Worm (Caenorhabditis elegans) whole organism, L3 larva: Measurements from ENCODE around the gene F52C9.5.

Experiments
- R02D3.7 ChIP-seq: fragments of 150-350 bp; optimal IDR thresholded peaks from 2 replicates; lab custom pipeline; 2014; ENCODE audit warnings: missing biosample characterization, missing genetic modification characterization
- ZK546.5 ChIP-seq: sonication (generic microtip); optimal IDR thresholded peaks from 2 replicates; lab custom pipeline; 2017; ENCODE audit warnings: missing biosample characterization, missing genetic modification characterization
- ceh-28 ChIP-seq: fragments of 150-350 bp; optimal IDR thresholded peaks from 2 replicates; lab custom pipeline; 2014; ENCODE audit warnings: missing biosample characterization, missing genetic modification reagents, missing genetic modification characterization
- ceh-82 ChIP-seq: fragments of 150-350 bp; optimal IDR thresholded peaks from 2 replicates; lab custom pipeline; 2014; ENCODE audit warnings: missing biosample characterization, missing genetic modification characterization
- egl-27 ChIP-seq: sonication (generic microtip); optimal IDR thresholded peaks from 4 replicates; lab custom pipeline; 2017; ENCODE audit warnings: missing biosample characterization, missing genetic modification reagents, missing genetic modification characterization
- egl-5 ChIP-seq: fragments of 150-350 bp; optimal IDR thresholded peaks from 2 replicates; lab custom pipeline; 2017; ENCODE audit warnings: missing biosample characterization, missing genetic modification reagents, missing genetic modification characterization, inconsistent platforms
- elt-1 ChIP-seq: fragments of 150-350 bp; optimal IDR thresholded peaks from 2 replicates; lab custom pipeline; 2014; ENCODE audit warnings: missing biosample characterization, missing genetic modification characterization
- elt-2 ChIP-seq: sonication (generic microtip); optimal IDR thresholded peaks from 2 replicates; lab custom pipeline; 2016; ENCODE audit warnings: missing genetic modification reagents, mild to moderate bottlenecking, missing genetic modification characterization, missing compliant biosample characterization
- fkh-10 ChIP-seq: sonication (generic microtip); optimal IDR thresholded peaks from 2 replicates; lab custom pipeline; 2017; ENCODE audit warnings: missing biosample characterization, missing genetic modification reagents, missing genetic modification characterization
- fkh-2 ChIP-seq: fragments of 150-350 bp; optimal IDR thresholded peaks from 2 replicates; lab custom pipeline; 2014; ENCODE audit warnings: missing biosample characterization, missing genetic modification reagents, missing genetic modification characterization
- hmg-11 ChIP-seq: sonication (generic microtip); optimal IDR thresholded peaks from 2 replicates; lab custom pipeline; 2016; ENCODE audit warnings: missing genetic modification characterization, missing compliant biosample characterization
- jun-1 ChIP-seq: fragments of 150-350 bp; optimal IDR thresholded peaks from 2 replicates; lab custom pipeline; 2014; ENCODE audit warnings: missing biosample characterization, missing genetic modification reagents, missing genetic modification characterization
- lin-15B ChIP-seq: fragments of 150-350 bp; optimal IDR thresholded peaks from 2 replicates; lab custom pipeline; 2014; ENCODE audit warnings: missing biosample characterization, missing genetic modification characterization
- lin-39 ChIP-seq: fragments of 150-350 bp; optimal IDR thresholded peaks from 2 replicates; lab custom pipeline; 2018; ENCODE audit warnings: missing biosample characterization, missing genetic modification reagents, missing genetic modification characterization
- lsy-12 ChIP-seq: sonication (generic microtip); optimal IDR thresholded peaks from 2 replicates; lab custom pipeline; 2016; ENCODE audit warnings: mild to moderate bottlenecking, missing genetic modification characterization, missing compliant biosample characterization
- mdl-1 ChIP-seq: fragments of 150-350 bp; optimal IDR thresholded peaks from 2 replicates; lab custom pipeline; 2014; ENCODE audit warnings: missing biosample characterization, missing genetic modification characterization
- mml-1 ChIP-seq: fragments of 150-350 bp; sonication (generic microtip); optimal IDR thresholded peaks from 3 replicates; lab custom pipeline; 2014; ENCODE audit warnings: missing biosample characterization, missing genetic modification characterization
- nfya-1 ChIP-seq: sonication (generic microtip); optimal IDR thresholded peaks from 2 replicates; lab custom pipeline; 2017; ENCODE audit warnings: missing genetic modification characterization, mild to moderate bottlenecking, missing compliant biosample characterization, antibody characterized with exemption, moderate library complexity; ENCODE audit not compliant: insufficient read depth
- nhr-11 ChIP-seq: fragments of 150-350 bp; optimal IDR thresholded peaks from 2 replicates; lab custom pipeline; 2014; ENCODE audit warnings: missing biosample characterization, missing genetic modification characterization
- nhr-23 ChIP-seq: fragments of 150-350 bp; optimal IDR thresholded peaks from 2 replicates; lab custom pipeline; 2014; ENCODE audit warnings: missing biosample characterization, missing genetic modification reagents, missing genetic modification characterization
- nhr-237 ChIP-seq: fragments of 150-350 bp; optimal IDR thresholded peaks from 2 replicates; lab custom pipeline; 2014; ENCODE audit warnings: missing biosample characterization, missing genetic modification characterization
- nhr-25 ChIP-seq: sonication (generic microtip); optimal IDR thresholded peaks from 2 replicates; lab custom pipeline; 2017; ENCODE audit warnings: missing biosample characterization, missing genetic modification characterization
- nhr-28 ChIP-seq: fragments of 150-350 bp; optimal IDR thresholded peaks from 2 replicates; lab custom pipeline; 2014; ENCODE audit warnings: missing biosample characterization, missing genetic modification characterization
- nhr-43 ChIP-seq: sonication (generic microtip); optimal IDR thresholded peaks from 2 replicates; lab custom pipeline; 2016; ENCODE audit warnings: mild to moderate bottlenecking, missing genetic modification characterization, missing compliant biosample characterization; ENCODE audit not compliant: poor library complexity, severe bottlenecking
- nhr-67 ChIP-seq: fragments of 150-350 bp; optimal IDR thresholded peaks from 2 replicates; lab custom pipeline; 2014; ENCODE audit warnings: missing biosample characterization, missing genetic modification characterization
- nhr-76 ChIP-seq: fragments of 150-350 bp; sonication (generic microtip); optimal IDR thresholded peaks from 5 replicates; lab custom pipeline; 2014; ENCODE audit warnings: missing biosample characterization, missing genetic modification characterization
- pha-4 ChIP-seq: fragments of 150-350 bp; optimal IDR thresholded peaks from 2 replicates; lab custom pipeline; 2014; ENCODE audit warnings: missing biosample characterization, missing genetic modification reagents, missing genetic modification characterization
- pqm-1 ChIP-seq: fragments of 150-350 bp; optimal IDR thresholded peaks from 2 replicates; lab custom pipeline; 2017; ENCODE audit warnings: missing biosample characterization, missing genetic modification characterization, inconsistent platforms
- sea-2 ChIP-seq: fragments of 150-350 bp; sonication (generic microtip); optimal IDR thresholded peaks from 4 replicates; lab custom pipeline; 2014; ENCODE audit warnings: missing biosample characterization, missing genetic modification reagents, missing genetic modification characterization
- snpc-4 ChIP-seq: fragments of 150-350 bp; optimal IDR thresholded peaks from 2 replicates; lab custom pipeline; 2014; ENCODE audit warnings: missing biosample characterization, missing genetic modification characterization
- tbx-2 ChIP-seq: sonication (generic microtip); optimal IDR thresholded peaks from 2 replicates; lab custom pipeline; 2016; ENCODE audit warnings: mild to moderate bottlenecking, missing genetic modification characterization, missing compliant biosample characterization
- unc-39 ChIP-seq: sonication (generic microtip); optimal IDR thresholded peaks from 4 replicates; lab custom pipeline; 2017; ENCODE audit warnings: missing biosample characterization, missing genetic modification characterization
- unc-62 ChIP-seq: fragments of 150-350 bp; sonication (generic microtip); optimal IDR thresholded peaks from 4 replicates; lab custom pipeline; 2014; ENCODE audit warnings: missing biosample characterization, missing genetic modification reagents, missing genetic modification characterization

Gene F52C9.5

ce11 chrIII:5349250-5349649 lies 47.2 kb downstream of the F52C9.5 start, which contains the start of gene thoc-5:
Gene thoc-5, minus strand, starts transcription at chrIII:5349401.
- TF ChIP-seq unc-39 (tag; lab: Kevin White, UChicago) (no peak), fkh-2 (no peak), elt-1 (tag; lab: Kevin White, UChicago) (no peak), nhr-237 (tag; lab: Kevin White, UChicago) (no peak), jun-1 (tag; lab: Kevin White, UChicago) (peak; percentile 37), nfya-1 (tag; lab: Kevin White, UChicago) (peak; percentile 79), nhr-25 (tag; lab: Kevin White, UChicago) (peak; percentile 61), lin-15B (tag; lab: Kevin White, UChicago) (peak; percentile 86), hmg-11 (tag; lab: Kevin White, UChicago) (peak; percentile 32), mml-1 (tag; lab: Kevin White, UChicago) (no peak), egl-27 (tag; lab: Kevin White, UChicago) (no peak), lin-39 (tag; lab: Kevin White, UChicago) (peak; percentile 16), lsy-12 (tag; lab: Kevin White, UChicago) (peak; percentile 86), sea-2 (GFP tag; lab: Kevin White, UChicago) (no peak), nhr-23 (tag; lab: Kevin White, UChicago) (peak; percentile 80), R02D3.7 (peak; percentile 41), nhr-11 (tag; lab: Kevin White, UChicago) (no peak), ceh-28 (peak; percentile 53), tbx-2 (tag; lab: Kevin White, UChicago) (no peak), nhr-28 (tag; lab: Kevin White, UChicago) (no peak), nhr-43 (peak; percentile 93), nhr-67 (tag; lab: Kevin White, UChicago) (no peak), egl-5 (tag; lab: Kevin White, UChicago) (peak; percentile 18), mdl-1 (no peak), nhr-76 (tag; lab: Kevin White, UChicago) (no peak), pha-4 (tag; lab: Kevin White, UChicago) (peak; percentile 80), pqm-1 (tag; lab: Kevin White, UChicago) (peak; percentile 31), ceh-82 (peak; percentile 37), fkh-10 (GFP tag; lab: Kevin White, UChicago) (no peak), snpc-4 (tag; lab: Kevin White, UChicago) (peak; percentile 74), elt-2 (tag; lab: Kevin White, UChicago) (peak; percentile 25), ZK546.5 (tag; lab: Kevin White, UChicago) (no peak), unc-62 (GFP tag; lab: Kevin White, UChicago) (no peak)
